Fruit fly (Drosophila melanogaster) whole organism, embryonic: ENCODE data around the gene Snapin.

ENCODE experiments used
- Abd-B ChIP-seq: fragments of 200-800 bp; sonication (Bioruptor generic); optimal IDR thresholded peaks from 2 replicates; lab custom pipeline; 2018; ENCODE audit warnings: missing biosample characterization, mild to moderate bottlenecking, missing genetic modification characterization, moderate library complexity
- CG11247 ChIP-seq: fragments of 200-800 bp; sonication (Bioruptor generic); IDR thresholded peaks from 2 replicates; pipeline ENCODE4 v1.3.6; 2022; ENCODE audit warnings: missing biosample characterization, missing genetic modification characterization
- CG11560 ChIP-seq: fragments of 200-800 bp; sonication (Bioruptor generic); IDR thresholded peaks from 3 replicates; pipeline ENCODE4 v1.3.6; 2022; ENCODE audit warnings: missing biosample characterization, missing genetic modification characterization
- CG12659 ChIP-seq: fragments of 200-800 bp; sonication (Bioruptor generic); optimal IDR thresholded peaks from 3 replicates; lab custom pipeline; 2017; ENCODE audit warnings: mild to moderate bottlenecking, missing biosample characterization, missing genetic modification reagents, missing genetic modification characterization
- CG12769 ChIP-seq: fragments of 200-800 bp; sonication (Bioruptor generic); optimal IDR thresholded peaks from 2 replicates; lab custom pipeline; 2019; ENCODE audit warnings: missing biosample characterization, mild to moderate bottlenecking, missing genetic modification characterization, moderate library complexity
- CG13894 ChIP-seq: fragments of 200-800 bp; sonication (Bioruptor generic); optimal IDR thresholded peaks from 3 replicates; lab custom pipeline; 2018; ENCODE audit warnings: missing biosample characterization, mild to moderate bottlenecking, missing genetic modification characterization, moderate library complexity
- CG14667 ChIP-seq: fragments of 200-800 bp; sonication (Bioruptor generic); IDR thresholded peaks from 2 replicates; pipeline ENCODE4 v1.3.6; 2022; ENCODE audit warnings: missing biosample characterization, missing genetic modification characterization
- CG15011 ChIP-seq: fragments of 200-800 bp; sonication (Bioruptor generic); optimal IDR thresholded peaks from 3 replicates; lab custom pipeline; 2018; ENCODE audit warnings: missing biosample characterization, mild to moderate bottlenecking, missing genetic modification characterization
- CG1603 ChIP-seq: fragments of 200-800 bp; sonication (Bioruptor generic); optimal IDR thresholded peaks from 2 replicates; lab custom pipeline; 2019; ENCODE audit warnings: missing biosample characterization, mild to moderate bottlenecking, missing genetic modification characterization, moderate library complexity
- CG17328 ChIP-seq: fragments of 200-800 bp; sonication (Bioruptor generic); IDR thresholded peaks from 2 replicates; pipeline ENCODE4 v1.3.6; 2022; ENCODE audit warnings: missing biosample characterization, missing genetic modification characterization
- CG18599 ChIP-seq: fragments of 200-800 bp; sonication (Bioruptor generic); optimal IDR thresholded peaks from 3 replicates; lab custom pipeline; 2017; ENCODE audit warnings: missing biosample characterization, missing genetic modification characterization, mild to moderate bottlenecking, moderate library complexity, missing genetic modification reagents
- CG30403 ChIP-seq: fragments of 200-800 bp; sonication (Bioruptor generic); optimal IDR thresholded peaks from 3 replicates; lab custom pipeline; 2016; ENCODE audit warnings: missing biosample characterization, missing genetic modification characterization
- CG34422 ChIP-seq: fragments of 200-800 bp; sonication (Bioruptor generic); IDR thresholded peaks from 3 replicates; pipeline ENCODE4 v1.3.6; 2022; ENCODE audit warnings: missing biosample characterization, missing genetic modification characterization
- CG4282 ChIP-seq: fragments of 200-800 bp; sonication (Bioruptor generic); optimal IDR thresholded peaks from 2 replicates; lab custom pipeline; 2016; ENCODE audit warnings: missing biosample characterization, missing genetic modification characterization
- CG4424 ChIP-seq: fragments of 200-800 bp; sonication (Bioruptor generic); optimal IDR thresholded peaks from 3 replicates; lab custom pipeline; 2016; ENCODE audit warnings: missing biosample characterization, missing genetic modification characterization
- CG6254 ChIP-seq: fragments of 200-800 bp; sonication (Bioruptor generic); optimal IDR thresholded peaks from 3 replicates; lab custom pipeline; 2017; ENCODE audit warnings: mild to moderate bottlenecking, missing biosample characterization, missing genetic modification reagents, missing genetic modification characterization
- CG6854 ChIP-seq: fragments of 200-800 bp; sonication (Bioruptor generic); optimal IDR thresholded peaks from 3 replicates; lab custom pipeline; 2017; ENCODE audit warnings: missing biosample characterization, mild to moderate bottlenecking, missing genetic modification characterization
- CG7372 ChIP-seq: fragments of 200-800 bp; sonication (Bioruptor generic); IDR thresholded peaks from 2 replicates; pipeline ENCODE4 v1.3.6; 2022; ENCODE audit warnings: missing biosample characterization, missing genetic modification characterization
- CG8765 ChIP-seq: fragments of 200-800 bp; sonication (Bioruptor generic); IDR thresholded peaks from 2 replicates; pipeline ENCODE4 v1.3.6; 2022; ENCODE audit warnings: missing biosample characterization, missing genetic modification characterization
- CTCF ChIP-seq: fragments of 200-800 bp; sonication (Bioruptor generic); optimal IDR thresholded peaks from 2 replicates; lab custom pipeline; 2017; ENCODE audit warnings: missing biosample characterization, mild to moderate bottlenecking, missing genetic modification characterization, moderate library complexity
- D ChIP-seq, 2 experiments: fragments of 200-800 bp in 1 of 2; fragments of >200 bp in 1 of 2; sonication (Bioruptor generic) in 1 of 2; optimal IDR thresholded peaks; 2 replicates in 1 of 2; 3 replicates in 1 of 2; lab custom pipeline; 2017; ENCODE audit warnings: mild to moderate bottlenecking in 1 of 2, missing biosample characterization in 1 of 2, missing genetic modification characterization in 1 of 2, missing genetic modification reagents in 1 of 2
- Dek ChIP-seq: fragments of 200-800 bp; sonication (Bioruptor generic); optimal IDR thresholded peaks from 3 replicates; lab custom pipeline; 2019; ENCODE audit warnings: missing biosample characterization, mild to moderate bottlenecking, missing genetic modification characterization, moderate library complexity
- Dip3 ChIP-seq: fragments of 200-800 bp; sonication (Bioruptor generic); optimal IDR thresholded peaks from 3 replicates; lab custom pipeline; 2016; ENCODE audit warnings: missing biosample characterization, missing genetic modification characterization
- H2.0 ChIP-seq: fragments of 200-800 bp; sonication (Bioruptor generic); IDR thresholded peaks from 2 replicates; pipeline ENCODE4 v1.3.6; 2022; ENCODE audit warnings: missing biosample characterization, missing genetic modification characterization
- MBD-R2 ChIP-seq: fragments of 200-800 bp; sonication (Bioruptor generic); IDR thresholded peaks from 2 replicates; pipeline ENCODE4 v1.3.6; 2022; ENCODE audit warnings: missing biosample characterization, missing genetic modification characterization
- Med ChIP-seq: fragments of 200-800 bp; sonication (Bioruptor generic); peaks from one replicate; lab custom pipeline; 2016; ENCODE audit warnings: missing biosample characterization, missing genetic modification characterization, mild to moderate bottlenecking, inconsistent platforms, moderate library complexity
- Mes4 ChIP-seq: fragments of 200-800 bp; sonication (Bioruptor generic); optimal IDR thresholded peaks from 2 replicates; lab custom pipeline; 2016; ENCODE audit warnings: missing biosample characterization, missing genetic modification characterization
- Oli ChIP-seq: fragments of 200-800 bp; sonication (Bioruptor generic); optimal IDR thresholded peaks from 2 replicates; lab custom pipeline; 2018; ENCODE audit warnings: missing biosample characterization, mild to moderate bottlenecking, missing genetic modification characterization, moderate library complexity
- Opbp ChIP-seq: fragments of 200-800 bp; sonication (Bioruptor generic); IDR thresholded peaks from 3 replicates; pipeline ENCODE4 v1.3.6; 2022; ENCODE audit warnings: missing biosample characterization, missing genetic modification characterization; ENCODE audit not compliant: partially characterized antibody
- Ptx1 ChIP-seq: fragments of 200-800 bp; sonication (Bioruptor generic); IDR thresholded peaks from 2 replicates; pipeline ENCODE4 v1.3.6; 2022; ENCODE audit warnings: missing biosample characterization, missing genetic modification characterization
- Sin3A ChIP-seq: fragments of >200 bp; optimal IDR thresholded peaks from 2 replicates; lab custom pipeline; 2018
- ac ChIP-seq: fragments of 200-800 bp; sonication (Bioruptor generic); optimal IDR thresholded peaks from 3 replicates; lab custom pipeline; 2017; ENCODE audit warnings: missing biosample characterization, mild to moderate bottlenecking, missing genetic modification characterization
- ase ChIP-seq: fragments of 200-800 bp; sonication (Bioruptor generic); IDR thresholded peaks from 3 replicates; pipeline ENCODE4 v1.3.6; 2022; ENCODE audit warnings: missing biosample characterization, missing genetic modification characterization
- cwo ChIP-seq: fragments of 200-800 bp; sonication (Bioruptor generic); optimal IDR thresholded peaks from 3 replicates; lab custom pipeline; 2017; ENCODE audit warnings: missing biosample characterization, missing genetic modification characterization, mild to moderate bottlenecking, moderate library complexity, missing genetic modification reagents
- danr ChIP-seq: fragments of 200-800 bp; sonication (Bioruptor generic); IDR thresholded peaks from 2 replicates; pipeline ENCODE4 v1.3.6; 2022; ENCODE audit warnings: missing biosample characterization, missing genetic modification characterization
- dmrt99B ChIP-seq: fragments of 200-800 bp; sonication (Bioruptor generic); optimal IDR thresholded peaks from 2 replicates; lab custom pipeline; 2018; ENCODE audit warnings: missing biosample characterization, mild to moderate bottlenecking, missing genetic modification characterization, moderate library complexity
- esg ChIP-seq: fragments of 200-800 bp; sonication (Bioruptor generic); conservative IDR thresholded peaks from 2 replicates; pipeline ENCODE4 v1.3.6; 2022; ENCODE audit warnings: missing biosample characterization, missing genetic modification characterization
- gfzf ChIP-seq: fragments of 200-800 bp; sonication (Bioruptor generic); optimal IDR thresholded peaks from 2 replicates; lab custom pipeline; 2016; ENCODE audit warnings: missing biosample characterization, mild to moderate bottlenecking, missing genetic modification characterization, moderate library complexity
- jumu ChIP-seq: fragments of 200-800 bp; sonication (Bioruptor generic); optimal IDR thresholded peaks from 3 replicates; lab custom pipeline; 2016; ENCODE audit warnings: missing biosample characterization, missing genetic modification characterization
- nau ChIP-seq: fragments of 200-800 bp; sonication (Bioruptor generic); optimal IDR thresholded peaks from 3 replicates; lab custom pipeline; 2017; ENCODE audit warnings: missing biosample characterization, mild to moderate bottlenecking, missing genetic modification characterization, missing genetic modification reagents
- ranshi ChIP-seq: fragments of 200-800 bp; sonication (Bioruptor generic); IDR thresholded peaks from 2 replicates; pipeline ENCODE4 v1.3.6; 2022; ENCODE audit warnings: missing biosample characterization, missing genetic modification characterization
- schlank ChIP-seq: fragments of 200-800 bp; sonication (Bioruptor generic); optimal IDR thresholded peaks from 2 replicates; lab custom pipeline; 2018; ENCODE audit warnings: missing biosample characterization, mild to moderate bottlenecking, missing genetic modification characterization
- sob ChIP-seq: fragments of 200-800 bp; sonication (Bioruptor generic); IDR thresholded peaks from 2 replicates; pipeline ENCODE4 v1.3.6; 2022; ENCODE audit warnings: missing biosample characterization, missing genetic modification characterization
- stc ChIP-seq: fragments of 200-800 bp; sonication (Bioruptor generic); IDR thresholded peaks from 2 replicates; pipeline ENCODE4 v1.3.6; 2022; ENCODE audit warnings: missing biosample characterization, missing genetic modification characterization
- sug ChIP-seq: fragments of 200-800 bp; optimal IDR thresholded peaks from 2 replicates; lab custom pipeline; 2019; ENCODE audit warnings: missing biosample characterization, mild to moderate bottlenecking, missing genetic modification characterization, moderate library complexity
- unpg ChIP-seq: fragments of 200-800 bp; sonication (Bioruptor generic); optimal IDR thresholded peaks from 3 replicates; lab custom pipeline; 2018; ENCODE audit warnings: missing biosample characterization, mild to moderate bottlenecking, missing genetic modification characterization, moderate library complexity

The Snapin gene

DNA sequence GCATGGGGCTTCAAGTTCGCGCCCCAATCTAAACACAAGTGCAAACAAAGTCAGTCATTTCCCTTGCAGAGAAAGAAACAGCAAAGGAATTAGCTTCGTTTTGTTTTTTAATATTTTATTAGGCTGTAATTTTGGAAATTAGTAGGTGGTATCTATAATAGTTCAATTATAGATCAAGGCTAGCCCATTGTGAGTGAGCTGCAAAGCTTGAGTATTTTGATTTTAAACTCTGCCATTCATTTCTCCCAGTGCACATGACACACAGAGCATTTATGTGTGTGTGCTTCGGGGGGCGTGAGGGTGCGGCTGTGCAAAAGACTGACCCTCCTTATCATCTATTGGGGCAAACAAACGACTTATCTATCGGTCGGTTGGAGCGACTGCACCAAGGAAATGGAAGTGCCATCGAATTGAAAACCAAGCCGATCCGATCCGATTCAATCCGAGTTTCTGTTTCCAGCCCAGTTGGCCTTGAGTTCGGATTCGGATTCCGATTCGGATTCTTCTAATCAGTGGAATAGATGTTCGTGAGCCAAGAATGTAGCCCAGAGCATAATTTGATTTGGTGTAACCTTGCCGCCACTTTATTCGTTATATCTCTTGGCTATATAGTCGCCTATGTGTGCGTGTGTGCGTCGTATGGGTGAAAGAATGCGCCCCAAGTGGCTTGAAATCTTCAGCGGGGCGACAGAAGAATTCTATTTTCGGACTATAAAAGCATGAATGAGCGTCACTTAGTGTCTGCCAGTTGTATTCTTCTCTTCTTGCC, 27.9 kb downstream of the Snapin start (continued):
- TF ChIP-seq unpg (GFP tag; lab: Kevin White, UChicago) (peak; percentile 29), Abd-B (GFP tag; lab: Kevin White, UChicago) (peak; percentile 7), esg (GFP tag; lab: Robert Waterston, UW) (peak; percentile 66), MBD-R2 (GFP tag; lab: Robert Waterston, UW) (no peak), danr (GFP tag; lab: Robert Waterston, UW) (no peak; the same call in 1 of the 2 replicates), CG14667 (peak; percentile 55; the same call in 1 of the 2 replicates), CG6854 (GFP tag; lab: Kevin White, UChicago) (no peak), Dek (tag; lab: Kevin White, UChicago) (no peak)

DNA sequence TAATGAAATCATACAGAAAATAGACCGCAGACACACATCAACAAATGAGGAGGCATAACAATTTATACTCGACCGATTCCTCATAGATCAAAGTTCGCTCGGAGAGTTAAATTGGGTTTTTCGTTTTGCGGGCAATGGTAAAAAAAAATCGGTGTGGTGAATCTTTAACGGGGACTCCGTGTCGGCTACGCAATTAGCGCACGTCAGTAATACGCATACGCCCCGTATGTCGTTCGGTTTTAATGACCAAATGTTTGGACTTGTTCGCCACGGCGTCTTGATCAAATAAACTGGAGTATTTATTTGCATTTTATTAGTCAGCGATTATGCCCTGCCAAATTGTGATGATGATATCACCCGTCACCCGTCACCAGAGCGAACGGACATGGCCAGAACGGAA, 28.7 kb downstream of the Snapin start:
- TF ChIP-seq CG13894 (tag; lab: Kevin White, UChicago): peak; percentile 1
- TF ChIP-seq D (optimal IDR thresholded peaks at IDR 0.05; lab: Kevin White, UChicago): no peak
- TF ChIP-seq D (GFP tag; optimal IDR thresholded peaks at IDR 0.05; lab: Kevin White, UChicago): no peak
- peak; percentile 91 for TF ChIP-seq CG7372 (GFP tag; lab: Robert Waterston, UW)
- TF ChIP-seq Med (GFP tag; lab: Kevin White, UChicago): peak; percentile 28
- TF ChIP-seq CG12769: peak; percentile 9
- no peak for TF ChIP-seq stc (GFP tag; lab: Robert Waterston, UW)
- no peak for TF ChIP-seq MBD-R2 (GFP tag; lab: Robert Waterston, UW)
- no peak for TF ChIP-seq CG11560

DNA sequence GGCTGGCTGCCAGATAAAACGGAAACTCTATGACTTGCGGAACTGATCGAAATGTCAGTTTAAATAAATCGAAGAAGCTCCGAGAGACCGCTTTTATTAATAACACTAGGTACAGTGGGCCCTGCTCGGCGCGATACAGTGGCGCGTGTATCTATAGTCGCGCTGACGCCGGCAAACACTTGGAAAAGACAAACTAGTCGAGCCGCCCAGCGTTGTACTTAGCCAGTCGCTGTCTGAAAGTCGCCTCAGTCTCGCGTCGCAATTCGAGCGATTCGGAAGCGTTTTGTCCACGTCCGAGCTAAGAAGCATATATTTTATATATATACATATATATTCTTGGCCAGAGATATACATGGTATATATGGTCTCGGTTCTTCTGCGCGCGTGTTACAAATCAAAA, 29.6 kb downstream of the Snapin start:
- TF ChIP-seq CG11247 (peak; percentile 59), ase (GFP tag; lab: Robert Waterston, UW) (0 out of 3 replicates have a peak, but pooled peaks have one; percentile 28), H2.0 (GFP tag; lab: Robert Waterston, UW) (peak; percentile 49), Opbp (no peak), jumu (GFP tag; lab: Kevin White, UChicago) (peak; percentile 22), gfzf (GFP tag; lab: Kevin White, UChicago) (no peak), schlank (tag; lab: Kevin White, UChicago) (peak; percentile 15), ac (GFP tag; lab: Kevin White, UChicago) (no peak), Mes4 (GFP tag; lab: Kevin White, UChicago) (no peak), CG1603 (peak; percentile 6), Dip3 (peak; percentile 37), Ptx1 (GFP tag; lab: Robert Waterston, UW) (peak; percentile 30; the same call in 1 of the 2 replicates), sug (tag; lab: Kevin White, UChicago) (peak; percentile 21), cwo (GFP tag; lab: Kevin White, UChicago) (peak; percentile 32), CG15011 (GFP tag; lab: Kevin White, UChicago) (no peak), CG34422 (GFP tag; lab: Robert Waterston, UW) (peak; percentile 56; the same call in 2 of the 3 replicates), CG6254 (no peak), CG8765 (0 out of 2 replicates have a peak, but pooled peaks have one; percentile 28), CG4424 (GFP tag; lab: Kevin White, UChicago) (peak; percentile 24), CG30403 (peak; percentile 18), Sin3A (lab: Kevin White, UChicago) (no peak), CG18599 (GFP tag; lab: Kevin White, UChicago) (peak; percentile 68), CG4282 (GFP tag; lab: Kevin White, UChicago) (no peak), ranshi (GFP tag; lab: Robert Waterston, UW) (0 out of 2 replicates have a peak, but pooled peaks have one; percentile 29), CG17328 (GFP tag; lab: Robert Waterston, UW) (no peak), CTCF (GFP tag; lab: Kevin White, UChicago) (no peak), CG12659 (peak; percentile 24), Oli (tag; lab: Kevin White, UChicago) (peak; percentile 16), MBD-R2 (GFP tag; lab: Robert Waterston, UW) (peak; percentile 7; the same call in 1 of the 2 replicates), nau (GFP tag; lab: Kevin White, UChicago) (peak; percentile 3), dmrt99B (tag; lab: Kevin White, UChicago) (peak; percentile 28), sob (GFP tag; lab: Robert Waterston, UW) (peak; percentile 53; the same call in 1 of the 2 replicates)
